Worm (Caenorhabditis elegans): ENCODE data around the gene sra-11.

DNA sequence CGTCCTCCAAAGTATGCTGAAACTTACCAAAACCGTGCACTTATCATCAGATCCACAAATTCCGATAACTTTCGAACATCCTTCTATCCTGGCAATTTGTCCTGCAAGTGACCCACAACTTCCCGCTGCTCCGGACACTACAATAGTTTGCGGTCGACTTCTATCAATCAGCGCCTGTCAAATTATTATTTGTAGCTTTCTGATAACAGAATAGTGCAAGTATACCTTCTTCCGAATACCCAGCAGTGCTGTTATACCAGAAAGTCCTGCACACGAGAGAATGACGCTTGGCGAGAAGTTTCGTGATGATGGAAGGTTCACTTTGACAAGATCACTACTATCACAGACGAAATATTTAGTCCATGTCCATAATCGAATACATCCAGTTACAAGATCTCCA lies 50.8 kb downstream of the sra-11 start:
- no peak for TF ChIP-seq B0310.2 (tag; optimal IDR thresholded peaks at IDR 0.05)
- no peak for TF ChIP-seq tra-4 (tag; optimal IDR thresholded peaks at IDR 0.05)
- no peak for TF ChIP-seq ceh-36 (tag; optimal IDR thresholded peaks at IDR 0.05)
- no peak for TF ChIP-seq tbx-11 (GFP tag; IDR thresholded peaks at IDR 0.05)
- TF ChIP-seq ama-1 (optimal IDR thresholded peaks at IDR 0.05): no peak
- TF ChIP-seq hmg-4 (GFP tag; optimal IDR thresholded peaks at IDR 0.05): no peak
- no peak for TF ChIP-seq sea-1 (GFP tag; conservative IDR thresholded peaks at IDR 0.05)
- no peak for TF ChIP-seq pes-1 (GFP tag; IDR thresholded peaks at IDR 0.05)
- TF ChIP-seq flt-1 (GFP tag; IDR thresholded peaks at IDR 0.05): no peak
- TF ChIP-seq tbx-37 (GFP tag; conservative IDR thresholded peaks at IDR 0.05): no peak

All from whole organism, early embryonic.